Worm (Caenorhabditis elegans) whole organism, L4 larva: ENCODE measurements around the gene F59E12.6.

ENCODE experiments used
- ceh-28 ChIP-seq: fragments of 150-350 bp; optimal IDR thresholded peaks from 2 replicates; lab custom pipeline; 2014; ENCODE audit warnings: missing biosample characterization, missing genetic modification reagents, missing genetic modification characterization
- ces-1 ChIP-seq: fragments of 150-350 bp; sonication (generic microtip); optimal IDR thresholded peaks from 4 replicates; lab custom pipeline; 2014; ENCODE audit warnings: missing biosample characterization, missing genetic modification reagents, missing genetic modification characterization
- dmd-6 ChIP-seq: fragments of 200-800 bp; sonication (Bioruptor generic); IDR thresholded peaks from 2 replicates; pipeline ENCODE4 v1.3.6; 2022; ENCODE audit warnings: missing genetic modification reagents, missing genetic modification characterization, missing compliant biosample characterization
- dpl-1 ChIP-seq: fragments of 150-350 bp; optimal IDR thresholded peaks from 2 replicates; lab custom pipeline; 2014; ENCODE audit warnings: missing biosample characterization, missing genetic modification reagents, missing genetic modification characterization
- fos-1 ChIP-seq: fragments of 150-350 bp; optimal IDR thresholded peaks from 2 replicates; lab custom pipeline; 2014; ENCODE audit warnings: missing biosample characterization, missing genetic modification characterization
- lin-15B ChIP-seq: fragments of 150-350 bp; sonication (generic microtip); optimal IDR thresholded peaks from 3 replicates; lab custom pipeline; 2014; ENCODE audit warnings: missing biosample characterization, missing genetic modification characterization
- mxl-2 ChIP-seq: fragments of 200-800 bp; sonication (Bioruptor generic); conservative IDR thresholded peaks from 2 replicates; pipeline ENCODE4 v1.3.6; 2022; ENCODE audit warnings: missing genetic modification reagents, missing genetic modification characterization, missing compliant biosample characterization
- nhr-77 ChIP-seq: fragments of 150-350 bp; optimal IDR thresholded peaks from 2 replicates; lab custom pipeline; 2014; ENCODE audit warnings: missing biosample characterization, missing genetic modification characterization
- spr-3 ChIP-seq: fragments of 200-800 bp; sonication (Bioruptor generic); optimal IDR thresholded peaks from 2 replicates; lab custom pipeline; 2018; ENCODE audit warnings: mild to moderate bottlenecking, missing genetic modification characterization, missing compliant biosample characterization
- unc-39 ChIP-seq: sonication (generic microtip); optimal IDR thresholded peaks from 2 replicates; lab custom pipeline; 2017; ENCODE audit warnings: missing biosample characterization, missing genetic modification characterization
- zip-2 ChIP-seq: fragments of 150-350 bp; optimal IDR thresholded peaks from 2 replicates; lab custom pipeline; 2014; ENCODE audit warnings: missing biosample characterization, missing genetic modification characterization

ce11 chrII:5642110-5642509, 11.4 kb upstream of the F59E12.6 start:
- TF ChIP-seq mxl-2 (no peak), lin-15B (tag; lab: Kevin White, UChicago) (no peak), dpl-1 (GFP tag; lab: Kevin White, UChicago) (no peak), zip-2 (tag; lab: Kevin White, UChicago) (no peak), ceh-28 (tag; lab: Kevin White, UChicago) (no peak), fos-1 (no peak), ces-1 (GFP tag; lab: Kevin White, UChicago) (no peak), nhr-77 (tag; lab: Kevin White, UChicago) (no peak), spr-3 (no peak), dmd-6 (GFP tag; lab: Robert Waterston, UW) (no peak), unc-39 (tag; lab: Kevin White, UChicago) (no peak)
